Fruit fly (Drosophila melanogaster): ENCODE data around the gene CG4259.
A peak's percentile ranks its signal among the peaks of the same experiment; 100 is the strongest.

CG4259 gene

dm6 chr2L:2175090-2175830 is 46.2 kb upstream of the CG4259 start (continued):
- TF ChIP-seq tll (GFP tag; optimal IDR thresholded peaks at IDR 0.05), result no peak
- TF ChIP-seq tap (tag; optimal IDR thresholded peaks at IDR 0.05), result no peak
- TF ChIP-seq Side (GFP tag; optimal IDR thresholded peaks at IDR 0.05), result no peak
- no peak for TF ChIP-seq dati (GFP tag; IDR thresholded peaks at IDR 0.05)
- TF ChIP-seq sr (GFP tag; IDR thresholded peaks at IDR 0.05), result no peak
- TF ChIP-seq CG8359 (GFP tag; optimal IDR thresholded peaks at IDR 0.05; ENCODE audit: borderline replicate concordance), result no peak
- peak; percentile 30 for TF ChIP-seq pros (GFP tag; optimal IDR thresholded peaks at IDR 0.05)
- TF ChIP-seq CG14014 (GFP tag; IDR thresholded peaks at IDR 0.05), result no peak
- no peak for TF ChIP-seq Poxn (GFP tag; IDR thresholded peaks at IDR 0.05)
- no peak for TF ChIP-seq Mrtf (GFP tag; IDR thresholded peaks at IDR 0.05)
- TF ChIP-seq CG16863 (GFP tag; optimal IDR thresholded peaks at IDR 0.05), result no peak
- TF ChIP-seq wor (GFP tag; IDR thresholded peaks at IDR 0.05), result no peak
- TF ChIP-seq CG15479 (GFP tag; optimal IDR thresholded peaks at IDR 0.05), result no peak

- peak; percentile 18; the same call in 1 of the 2 replicates for TF ChIP-seq CG10321 (GFP tag; IDR thresholded peaks at IDR 0.05)
- TF ChIP-seq Pdp1 (GFP tag; optimal IDR thresholded peaks at IDR 0.05), result peak in 1 of 2 experiments; percentile 87
- peak; percentile 69 for TF ChIP-seq CG15269 (tag; optimal IDR thresholded peaks at IDR 0.05)
- no peak for TF ChIP-seq Meics (GFP tag; optimal IDR thresholded peaks at IDR 0.05)
- 0 out of 3 replicates have a peak, but pooled peaks have one; percentile 57 for TF ChIP-seq z (GFP tag; IDR thresholded peaks at IDR 0.05)
- peak; percentile 38; the same call in 1 of the 2 replicates for TF ChIP-seq aop (GFP tag; IDR thresholded peaks at IDR 0.05)
- TF ChIP-seq Dbx (GFP tag; IDR thresholded peaks at IDR 0.05), result 0 out of 3 replicates have a peak, but pooled peaks have one; percentile 9
- peak in 1 of 2 experiments; percentile 78 for TF ChIP-seq Eip74EF (GFP tag; optimal IDR thresholded peaks at IDR 0.05)
- peak; percentile 49 for TF ChIP-seq CG12769 (tag; optimal IDR thresholded peaks at IDR 0.05)
- TF ChIP-seq cg (GFP tag; optimal IDR thresholded peaks at IDR 0.05), result peak; percentile 7
- TF ChIP-seq BEAF-32 (GFP tag; optimal IDR thresholded peaks at IDR 0.05), result no peak
- peak; percentile 55 for TF ChIP-seq Med (GFP tag)
- TF ChIP-seq CG13894 (tag; optimal IDR thresholded peaks at IDR 0.05), result peak; percentile 18
- 0 out of 3 replicates have a peak, but pooled peaks have one; percentile 19 for TF ChIP-seq CG2199 (GFP tag; IDR thresholded peaks at IDR 0.05)
- TF ChIP-seq Trl (optimal IDR thresholded peaks at IDR 0.05), result peak; percentile 1 to 25
- TF ChIP-seq Trl (GFP tag; optimal IDR thresholded peaks at IDR 0.05), result no peak
- no peak for TF ChIP-seq CG2712 (tag; optimal IDR thresholded peaks at IDR 0.05)
- no peak for TF ChIP-seq CG34224 (GFP tag; IDR thresholded peaks at IDR 0.05; ENCODE audit: partially characterized antibody)
- TF ChIP-seq CG1832 (GFP tag; optimal IDR thresholded peaks at IDR 0.05), result peak; percentile 49
- peak; percentile 35 for TF ChIP-seq sens (GFP tag)
These were observed 44.6 kb upstream of the CG4259 start for dm6 chr2L:2173604-2174003.

- TF ChIP-seq CG2120 (GFP tag; optimal IDR thresholded peaks at IDR 0.05) (no peak), gsb-n (tag; optimal IDR thresholded peaks at IDR 0.05) (no peak), gcm2 (GFP tag; optimal IDR thresholded peaks at IDR 0.05) (no peak), CG6254 (GFP tag; optimal IDR thresholded peaks at IDR 0.05) (no peak), CG9437 (GFP tag; optimal IDR thresholded peaks at IDR 0.05) (peak; percentile 56), Dbx (GFP tag; IDR thresholded peaks at IDR 0.05) (no peak), chinmo (GFP tag; IDR thresholded peaks at IDR 0.05; ENCODE audit: partially characterized antibody) (0 out of 4 replicates have a peak, but pooled peaks have one; percentile 54), CG12104 (GFP tag; optimal IDR thresholded peaks at IDR 0.05) (no peak), btn (GFP tag; optimal IDR thresholded peaks at IDR 0.05) (no peak), crol (GFP tag; IDR thresholded peaks at IDR 0.05) (peak; percentile 78)
These were observed 44.2 kb upstream of the CG4259 start for dm6 chr2L:2173191-2173590.
